Fruit fly (Drosophila melanogaster): ENCODE measurements around the gene Apoltp.

dm6 chr2L:9672246-9672645 is 38.3 kb downstream of the Apoltp start:
- no peak for TF ChIP-seq CTCF (optimal IDR thresholded peaks at IDR 0.05)
- no peak for TF ChIP-seq CG8478 (optimal IDR thresholded peaks at IDR 0.05)
